Fruit fly (Drosophila melanogaster): Measurements from ENCODE around the gene CG6793.

DNA sequence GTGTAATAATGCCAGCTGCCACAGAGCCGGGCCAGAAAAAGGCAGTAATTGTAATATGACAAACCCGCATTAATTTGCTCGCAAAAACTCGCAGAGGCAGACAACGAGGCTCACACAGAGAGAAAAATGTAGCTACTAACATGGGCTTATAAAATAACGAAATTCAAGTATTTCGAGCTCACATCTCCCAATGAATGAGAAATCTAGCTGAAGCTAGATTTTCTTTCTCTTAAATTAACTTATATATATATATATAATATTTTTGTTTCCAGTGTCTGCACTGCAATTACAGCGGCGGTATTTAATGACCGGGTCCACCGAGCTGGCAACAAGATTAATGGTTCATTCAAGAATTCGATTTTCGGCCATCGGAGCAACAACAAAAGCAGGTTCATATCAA lies 26.0 kb upstream of the CG6793 start:
- TF ChIP-seq CG8478 (optimal IDR thresholded peaks at IDR 0.05) (no peak), CTCF (optimal IDR thresholded peaks at IDR 0.05) (no peak)

Data from S2 (cell line).